Worm (Caenorhabditis elegans) whole organism, early embryonic: ENCODE measurements around the gene ptp-3.

Experiments used
- B0310.2 ChIP-seq: sonication (generic microtip); optimal IDR thresholded peaks from 2 replicates; lab custom pipeline; 2016; ENCODE audit warnings: mild to moderate bottlenecking, missing genetic modification characterization, missing compliant biosample characterization
- F13C5.2 ChIP-seq: sonication (generic microtip); optimal IDR thresholded peaks from 2 replicates; lab custom pipeline; 2017; ENCODE audit warnings: mild to moderate bottlenecking, missing genetic modification characterization, inconsistent platforms, missing compliant biosample characterization
- aly-1 ChIP-seq: sonication (generic microtip); optimal IDR thresholded peaks from 2 replicates; lab custom pipeline; 2016; ENCODE audit warnings: missing genetic modification characterization, missing compliant biosample characterization
- ama-1 ChIP-seq: fragments of 150-350 bp; optimal IDR thresholded peaks from 2 replicates; lab custom pipeline; 2014
- ceh-13 ChIP-seq: fragments of 200-800 bp; sonication (Bioruptor generic); optimal IDR thresholded peaks from 2 replicates; lab custom pipeline; 2018; ENCODE audit warnings: mild to moderate bottlenecking, missing genetic modification characterization, missing compliant biosample characterization
- ceh-36 ChIP-seq: sonication (generic microtip); optimal IDR thresholded peaks from 2 replicates; lab custom pipeline; 2016; ENCODE audit warnings: missing genetic modification characterization, inconsistent platforms, missing compliant biosample characterization
- ets-7 ChIP-seq: sonication (generic microtip); optimal IDR thresholded peaks from 2 replicates; lab custom pipeline; 2016; ENCODE audit warnings: missing genotype, missing genetic modification characterization, missing compliant biosample characterization
- flt-1 ChIP-seq: fragments of 200-800 bp; sonication (Bioruptor generic); IDR thresholded peaks from 2 replicates; pipeline ENCODE4 v1.3.6; 2022; ENCODE audit warnings: missing genetic modification characterization, missing compliant biosample characterization
- hmbx-1 ChIP-seq: sonication (generic microtip); optimal IDR thresholded peaks from 2 replicates; lab custom pipeline; 2016; ENCODE audit warnings: mild to moderate bottlenecking, missing genetic modification characterization, missing compliant biosample characterization
- hmg-4 ChIP-seq: fragments of 200-800 bp; sonication (Bioruptor generic); optimal IDR thresholded peaks from 2 replicates; lab custom pipeline; 2018; ENCODE audit warnings: mild to moderate bottlenecking, missing genetic modification characterization, missing compliant biosample characterization
- hnd-1 ChIP-seq: sonication (generic microtip); optimal IDR thresholded peaks from 2 replicates; lab custom pipeline; 2016; ENCODE audit warnings: missing genetic modification characterization, missing compliant biosample characterization
- pes-1 ChIP-seq: fragments of 200-800 bp; sonication (Bioruptor generic); IDR thresholded peaks from 2 replicates; pipeline ENCODE4 v1.3.6; 2022; ENCODE audit warnings: missing genetic modification reagents, missing genetic modification characterization, missing compliant biosample characterization
- scrt-1 ChIP-seq: fragments of 200-800 bp; sonication (Bioruptor generic); IDR thresholded peaks from 2 replicates; pipeline ENCODE4 v1.3.6; 2022; ENCODE audit warnings: missing genetic modification characterization, missing compliant biosample characterization
- sea-1 ChIP-seq: fragments of 200-800 bp; sonication (Bioruptor generic); conservative IDR thresholded peaks from 2 replicates; pipeline ENCODE4 v1.3.6; 2022; ENCODE audit warnings: missing genetic modification characterization, missing compliant biosample characterization

- TF ChIP-seq ama-1 (lab: Kevin White, UChicago) (no peak), hmbx-1 (no peak), B0310.2 (no peak), aly-1 (tag; lab: Kevin White, UChicago) (no peak), flt-1 (GFP tag; lab: Robert Waterston, UW) (no peak), ceh-13 (no peak), ceh-36 (tag; lab: Kevin White, UChicago) (no peak), pes-1 (GFP tag; lab: Robert Waterston, UW) (no peak), F13C5.2 (no peak), ets-7 (tag; lab: Kevin White, UChicago) (no peak), hnd-1 (tag; lab: Kevin White, UChicago) (no peak), hmg-4 (GFP tag; lab: Kevin White, UChicago) (no peak), scrt-1 (no peak), sea-1 (GFP tag; lab: Robert Waterston, UW) (no peak)
These were observed 55.0 kb downstream of the ptp-3 start, which contains the start of gene nlp-18 for ce11 chrII:11030297-11030696.
